Worm (Caenorhabditis elegans) whole organism, L2 larva: ENCODE data around the gene atx-2.

Experiments
- ZK546.5 ChIP-seq: sonication (generic microtip); optimal IDR thresholded peaks from 2 replicates; lab custom pipeline; 2017; ENCODE audit warnings: missing biosample characterization, missing genetic modification characterization
- alr-1 ChIP-seq: fragments of 150-350 bp; optimal IDR thresholded peaks from 2 replicates; lab custom pipeline; 2014; ENCODE audit warnings: missing biosample characterization, missing genetic modification characterization
- ama-1 ChIP-seq: fragments of 150-350 bp; optimal IDR thresholded peaks from 2 replicates; lab custom pipeline; 2018; ENCODE audit warnings: inconsistent platforms
- ceh-82 ChIP-seq: fragments of 150-350 bp; optimal IDR thresholded peaks from 2 replicates; lab custom pipeline; 2014; ENCODE audit warnings: missing biosample characterization, missing genetic modification characterization
- lin-13 ChIP-seq: fragments of 150-350 bp; optimal IDR thresholded peaks from 2 replicates; lab custom pipeline; 2014; ENCODE audit warnings: missing biosample characterization, missing genetic modification reagents, missing genetic modification characterization
- lsy-2 ChIP-seq, 2 experiments: fragments of 150-350 bp in 1 of 2; sonication (generic microtip) in 1 of 2; optimal IDR thresholded peaks; 2 replicates each; lab custom pipeline; 2014 to 2017; ENCODE audit warnings: missing biosample characterization in 2 of 2, missing genetic modification characterization in 2 of 2
- nhr-237 ChIP-seq: fragments of 150-350 bp; optimal IDR thresholded peaks from 2 replicates; lab custom pipeline; 2014; ENCODE audit warnings: missing biosample characterization, missing genetic modification characterization
- nhr-6 ChIP-seq: fragments of 150-350 bp; optimal IDR thresholded peaks from 2 replicates; lab custom pipeline; 2014; ENCODE audit warnings: missing biosample characterization, missing genetic modification characterization
- skn-1 ChIP-seq: sonication (generic microtip); optimal IDR thresholded peaks from 2 replicates; lab custom pipeline; 2017; ENCODE audit warnings: missing biosample characterization, missing genetic modification characterization
- unc-39 ChIP-seq: fragments of 150-350 bp; optimal IDR thresholded peaks from 2 replicates; lab custom pipeline; 2014; ENCODE audit warnings: missing biosample characterization, missing genetic modification characterization

DNA sequence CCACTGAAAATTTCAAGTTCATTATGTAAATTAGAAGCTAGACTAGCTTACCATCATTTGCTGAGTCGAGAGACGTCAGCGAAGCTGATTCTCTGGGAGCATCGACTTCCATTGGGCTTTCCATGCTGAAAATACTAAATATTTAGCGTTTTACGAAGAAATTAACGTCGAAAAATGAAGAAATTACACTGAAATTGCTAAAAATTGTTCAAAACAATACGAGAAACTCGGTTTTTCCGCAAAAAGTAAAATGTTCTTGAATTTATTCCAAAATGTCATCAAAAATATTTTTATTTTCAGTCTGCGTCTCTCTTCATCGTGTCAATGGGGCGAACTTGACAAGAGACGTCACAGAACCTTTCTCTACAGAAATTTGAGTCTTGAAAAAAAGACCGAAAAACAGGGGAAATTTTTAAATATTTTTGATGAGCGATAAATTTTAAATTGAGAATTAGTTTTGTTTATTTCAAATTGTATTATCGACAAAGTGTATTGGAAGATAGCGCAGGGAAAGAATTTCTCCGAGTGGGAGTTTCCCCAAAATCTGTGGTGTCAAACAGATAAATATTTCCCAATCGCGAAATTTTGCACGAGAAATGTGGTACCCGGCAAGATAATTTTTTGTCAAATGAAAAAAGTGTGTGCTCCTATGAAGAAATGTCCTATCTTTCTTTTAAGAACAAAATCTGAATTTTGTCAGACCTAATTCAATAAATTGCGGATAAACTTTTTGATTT lies 594 bp upstream of the atx-2 start, which contains the start of gene ecps-1:
- TF ChIP-seq ZK546.5 (tag; lab: Kevin White, UChicago) = peak; percentile 58
- no peak for TF ChIP-seq alr-1 (tag; lab: Kevin White, UChicago)
- no peak for TF ChIP-seq lin-13 (GFP tag; lab: Kevin White, UChicago)
- no peak for TF ChIP-seq ama-1 (lab: Kevin White, UChicago)
- TF ChIP-seq nhr-237 (tag; lab: Kevin White, UChicago) = peak; percentile 46
- peak; percentile 95 for TF ChIP-seq skn-1 (tag; lab: Kevin White, UChicago)
- no peak for TF ChIP-seq ceh-82 (tag; lab: Kevin White, UChicago)
- peak; percentile 83 for TF ChIP-seq nhr-6
- TF ChIP-seq lsy-2 (tag; optimal IDR thresholded peaks at IDR 0.05; lab: Kevin White, UChicago) = peak; percentile 70 to 93
- TF ChIP-seq unc-39 (tag; lab: Kevin White, UChicago) = no peak
